Worm (Caenorhabditis elegans) whole organism, young adult: ENCODE results near the gene Y48C3A.18.

ENCODE experiments used
- aptf-3 ChIP-seq: fragments of 200-800 bp; sonication (Bioruptor generic); IDR thresholded peaks from 2 replicates; pipeline ENCODE4 v1.3.6; 2022; ENCODE audit warnings: missing genetic modification characterization, missing compliant biosample characterization
- ceh-79 ChIP-seq: sonication (generic microtip); optimal IDR thresholded peaks from 2 replicates; lab custom pipeline; 2017; ENCODE audit warnings: mild to moderate bottlenecking, missing genetic modification characterization, missing compliant biosample characterization
- let-607 ChIP-seq, 2 experiments: fragments of 200-800 bp in 1 of 2; sonication (Bioruptor generic) in 1 of 2; sonication (generic microtip) in 1 of 2; optimal IDR thresholded peaks; 2 replicates each; lab custom pipeline; 2016 to 2018; ENCODE audit warnings: mild to moderate bottlenecking in 2 of 2, missing compliant biosample characterization in 2 of 2, missing genetic modification characterization in 2 of 2, moderate library complexity in 2 of 2, missing genotype in 1 of 2
- mes-4 ChIP-seq: sonication (generic microtip); optimal IDR thresholded peaks from 2 replicates; lab custom pipeline; 2016; ENCODE audit warnings: missing genotype, missing genetic modification characterization, missing compliant biosample characterization
- pbrm-1 ChIP-seq: fragments of 200-800 bp; sonication (Bioruptor generic); IDR thresholded peaks from 2 replicates; pipeline ENCODE4 v1.3.6; 2022; ENCODE audit warnings: missing genetic modification reagents, missing genetic modification characterization, missing compliant biosample characterization
- snpc-3.4 ChIP-seq: sonication (generic microtip); optimal IDR thresholded peaks from 2 replicates; lab custom pipeline; 2017; ENCODE audit warnings: missing genetic modification characterization, mild to moderate bottlenecking, missing compliant biosample characterization, antibody characterized with exemption, moderate library complexity, missing genotype, missing genetic modification reagents
- tlf-1 ChIP-seq: fragments of 200-800 bp; sonication (Bioruptor generic); optimal IDR thresholded peaks from 2 replicates; lab custom pipeline; 2018; ENCODE audit warnings: mild to moderate bottlenecking, missing genetic modification characterization, missing compliant biosample characterization

DNA sequence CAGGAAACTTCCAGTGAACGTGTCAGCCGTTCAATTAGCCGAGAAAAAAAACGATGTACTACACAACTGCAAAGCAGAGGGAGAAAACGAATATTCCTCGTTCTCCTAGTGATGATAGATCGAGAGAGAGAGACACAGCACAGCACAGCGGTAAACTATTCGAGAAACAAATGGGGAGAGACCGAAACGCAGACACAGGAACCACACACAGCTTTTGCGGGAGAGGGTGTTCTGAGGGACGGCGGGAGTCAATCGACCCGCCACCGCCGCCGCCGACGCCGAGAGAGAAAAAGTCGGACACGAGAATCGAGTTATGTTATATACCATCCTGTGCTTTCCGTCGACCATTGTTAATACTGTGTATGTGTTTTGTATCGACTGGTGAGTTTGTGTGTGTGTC lies 44.2 kb downstream of the Y48C3A.18 start:
- no peak for TF ChIP-seq aptf-3 (GFP tag; lab: Robert Waterston, UW)
- TF ChIP-seq snpc-3.4 (tag; lab: Kevin White, UChicago), result no peak
- TF ChIP-seq mes-4 (tag; lab: Kevin White, UChicago), result no peak
- no peak for TF ChIP-seq tlf-1
- TF ChIP-seq pbrm-1 (GFP tag; lab: Robert Waterston, UW), result no peak
- TF ChIP-seq ceh-79 (tag; lab: Kevin White, UChicago), result no peak
- peak in 1 of 2 experiments; percentile 10 for TF ChIP-seq let-607 (tag; optimal IDR thresholded peaks at IDR 0.05; lab: Kevin White, UChicago)
